Fruit fly (Drosophila melanogaster): Measurements from ENCODE around the gene CG34429.

Gene CG34429

dm6 chr3L:13062746-13063145, at the start of gene CG34429:
CG34429 (plus strand) TSS chr3L:13063046.
- no peak for TF ChIP-seq Gug (GFP tag; IDR thresholded peaks at IDR 0.05)
- TF ChIP-seq CG3032 (tag; optimal IDR thresholded peaks at IDR 0.05) = no peak
- TF ChIP-seq Ets96B (tag; optimal IDR thresholded peaks at IDR 0.05) = no peak
- no peak for TF ChIP-seq CG3919 (GFP tag; optimal IDR thresholded peaks at IDR 0.05)
- TF ChIP-seq svp (GFP tag) = no peak
- no peak for TF ChIP-seq CG8119 (GFP tag; IDR thresholded peaks at IDR 0.05)
- TF ChIP-seq fkh (GFP tag; optimal IDR thresholded peaks at IDR 0.05) = no peak
- TF ChIP-seq CG34406 (GFP tag; optimal IDR thresholded peaks at IDR 0.05) = no peak
- TF ChIP-seq CG8632 (GFP tag; optimal IDR thresholded peaks at IDR 0.05) = no peak
- no peak for TF ChIP-seq Lpt (GFP tag; optimal IDR thresholded peaks at IDR 0.05)

DNA sequence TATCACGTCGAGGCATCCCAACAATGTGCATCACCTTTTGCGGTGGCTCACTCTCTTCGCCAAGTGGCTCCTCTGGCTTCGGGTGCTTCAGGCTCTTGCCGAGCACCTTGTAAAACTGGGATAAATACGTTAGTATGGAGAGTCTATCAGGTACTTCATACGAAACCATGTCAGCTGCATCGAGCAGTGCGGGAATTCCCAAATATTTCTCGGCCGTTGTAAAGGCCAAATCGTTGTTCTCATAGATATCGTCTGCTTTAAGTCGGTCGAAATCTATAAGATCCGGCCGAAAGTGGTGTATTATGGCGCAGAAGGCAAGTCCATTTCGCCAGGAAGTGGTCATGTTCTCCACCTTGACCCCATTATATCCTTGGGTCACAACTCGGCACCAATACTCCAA, 48.2 kb upstream of the CG34429 start:
- TF ChIP-seq dsx (GFP tag; optimal IDR thresholded peaks at IDR 0.05; ENCODE audit: poor library complexity, severe bottlenecking) (no peak), svp (GFP tag) (peak; percentile 67)

- TF ChIP-seq lz (GFP tag; optimal IDR thresholded peaks at IDR 0.05) (peak; percentile 24), CG31627 (GFP tag; optimal IDR thresholded peaks at IDR 0.05) (peak; percentile 56), Eip75B (GFP tag; optimal IDR thresholded peaks at IDR 0.05) (no peak), Smox (GFP tag; optimal IDR thresholded peaks at IDR 0.05) (no peak), CG32006 (GFP tag; optimal IDR thresholded peaks at IDR 0.05) (no peak), CG34406 (GFP tag; optimal IDR thresholded peaks at IDR 0.05) (no peak), topi (GFP tag; optimal IDR thresholded peaks at IDR 0.05) (no peak), Sox14 (GFP tag; optimal IDR thresholded peaks at IDR 0.05) (peak; percentile 28), dsx (GFP tag; optimal IDR thresholded peaks at IDR 0.05; ENCODE audit: poor library complexity, severe bottlenecking) (no peak), svp (GFP tag) (peak; percentile 44), Blimp-1 (GFP tag; optimal IDR thresholded peaks at IDR 0.05) (no peak), CG10669 (GFP tag; optimal IDR thresholded peaks at IDR 0.05) (no peak), Lpt (GFP tag; optimal IDR thresholded peaks at IDR 0.05) (no peak), CG3032 (tag; optimal IDR thresholded peaks at IDR 0.05) (no peak), OdsH (GFP tag; optimal IDR thresholded peaks at IDR 0.05) (peak; percentile 28), Sox102F (GFP tag; optimal IDR thresholded peaks at IDR 0.05) (no peak), CG3919 (GFP tag; optimal IDR thresholded peaks at IDR 0.05) (peak; percentile 38), fkh (GFP tag; optimal IDR thresholded peaks at IDR 0.05) (peak; percentile 70), CG8632 (GFP tag; optimal IDR thresholded peaks at IDR 0.05) (no peak), CG11294 (GFP tag; IDR thresholded peaks at IDR 0.05) (no peak), CG1621 (tag; optimal IDR thresholded peaks at IDR 0.05) (no peak), Hr39 (GFP tag; optimal IDR thresholded peaks at IDR 0.05) (peak; percentile 57), CG6854 (GFP tag; optimal IDR thresholded peaks at IDR 0.05) (no peak), salr (GFP tag; optimal IDR thresholded peaks at IDR 0.05) (no peak), cyc (GFP tag; optimal IDR thresholded peaks at IDR 0.05) (no peak), Ets21C (GFP tag; optimal IDR thresholded peaks at IDR 0.05) (peak; percentile 33), CG8319 (GFP tag; optimal IDR thresholded peaks at IDR 0.05) (no peak), esn (GFP tag; optimal IDR thresholded peaks at IDR 0.05) (peak; percentile 6), CG6792 (GFP tag; optimal IDR thresholded peaks at IDR 0.05) (no peak), Ets96B (tag; optimal IDR thresholded peaks at IDR 0.05) (peak; percentile 19), Eip78C (GFP tag) (peak; percentile 52), CG11902 (GFP tag; optimal IDR thresholded peaks at IDR 0.05) (no peak), eg (GFP tag; IDR thresholded peaks at IDR 0.05) (no peak), CG15336 (GFP tag; IDR thresholded peaks at IDR 0.05) (no peak), CG6163 (GFP tag; IDR thresholded peaks at IDR 0.05) (peak; percentile 46; the same call in 2 of the 3 replicates)
Measured at dm6 chr3L:13015195-13015822, 47.5 kb upstream of the CG34429 start, which contains the start of gene MICAL-like. MICAL-like (minus strand) TSS chr3L:13015332.

Measured in whole organism, prepupa.